Worm (Caenorhabditis elegans) whole organism, L4 larva: Measurements from ENCODE around the gene mbf-1.
A peak's percentile ranks its signal among the peaks of the same experiment; 100 is the strongest.

Source experiments
- F10B5.3 ChIP-seq: sonication (generic microtip); optimal IDR thresholded peaks from 2 replicates; lab custom pipeline; 2016; ENCODE audit warnings: mild to moderate bottlenecking, missing genetic modification characterization, missing compliant biosample characterization
- F26F4.8 ChIP-seq: fragments of 200-800 bp; sonication (Bioruptor generic); conservative IDR thresholded peaks from 2 replicates; pipeline ENCODE4 v1.3.6; 2022; ENCODE audit warnings: missing genetic modification characterization, missing compliant biosample characterization
- F37D6.2 ChIP-seq: sonication (generic microtip); optimal IDR thresholded peaks from 2 replicates; lab custom pipeline; 2016; ENCODE audit warnings: mild to moderate bottlenecking, missing genetic modification characterization, missing compliant biosample characterization
- F44E2.7 ChIP-seq: fragments of 200-800 bp; sonication (Bioruptor generic); IDR thresholded peaks from 2 replicates; pipeline ENCODE4 v2.1.2; 2022; ENCODE audit warnings: missing genetic modification characterization, missing compliant biosample characterization
- R02D3.7 ChIP-seq: fragments of 150-350 bp; sonication (generic microtip); optimal IDR thresholded peaks from 3 replicates; lab custom pipeline; 2014; ENCODE audit warnings: missing biosample characterization, missing genetic modification characterization
- Y48G9A.11 ChIP-seq: fragments of 200-800 bp; sonication (Bioruptor generic); IDR thresholded peaks from 2 replicates; pipeline ENCODE4 v1.3.6; 2022; ENCODE audit warnings: missing genetic modification reagents, missing genetic modification characterization, missing compliant biosample characterization
- Y75B8A.6 ChIP-seq: fragments of 200-800 bp; sonication (Bioruptor generic); IDR thresholded peaks from 2 replicates; pipeline ENCODE4 v1.3.6; 2022; ENCODE audit warnings: missing genetic modification reagents, missing genetic modification characterization, missing compliant biosample characterization
- ZK546.5 ChIP-seq, 2 experiments: sonication (generic microtip); optimal IDR thresholded peaks; 2 replicates each; lab custom pipeline; 2017; ENCODE audit warnings: missing biosample characterization in 2 of 2, missing genetic modification characterization in 2 of 2
- ama-1 ChIP-seq: fragments of 150-350 bp; optimal IDR thresholded peaks from 2 replicates; lab custom pipeline; 2014; ENCODE audit warnings: inconsistent platforms, mixed read lengths
- attf-4 ChIP-seq: sonication (generic microtip); optimal IDR thresholded peaks from 3 replicates; lab custom pipeline; 2017; ENCODE audit warnings: missing biosample characterization, missing genetic modification characterization
- ceh-44 ChIP-seq: fragments of 200-800 bp; sonication (Bioruptor generic); IDR thresholded peaks from 2 replicates; pipeline ENCODE4 v1.3.6; 2022; ENCODE audit warnings: missing genetic modification reagents, missing genetic modification characterization, missing compliant biosample characterization
- ceh-62 ChIP-seq: sonication (generic microtip); optimal IDR thresholded peaks from 2 replicates; lab custom pipeline; 2017; ENCODE audit warnings: missing biosample characterization, missing genetic modification characterization
- ceh-82 ChIP-seq: sonication (generic microtip); optimal IDR thresholded peaks from 2 replicates; lab custom pipeline; 2017; ENCODE audit warnings: missing biosample characterization, missing genetic modification characterization
- ces-1 ChIP-seq: fragments of 150-350 bp; sonication (generic microtip); optimal IDR thresholded peaks from 4 replicates; lab custom pipeline; 2014; ENCODE audit warnings: missing biosample characterization, missing genetic modification reagents, missing genetic modification characterization
- cey-2 ChIP-seq: sonication (generic microtip); optimal IDR thresholded peaks from 3 replicates; lab custom pipeline; 2017; ENCODE audit warnings: missing genetic modification characterization, mild to moderate bottlenecking, missing compliant biosample characterization, antibody characterized with exemption, borderline replicate concordance; ENCODE audit not compliant: insufficient read depth
- daf-19 ChIP-seq: fragments of 200-800 bp; sonication (Bioruptor generic); conservative IDR thresholded peaks from 2 replicates; pipeline ENCODE4 v1.3.6; 2022; ENCODE audit warnings: missing genetic modification characterization, missing compliant biosample characterization
- dmd-8 ChIP-seq: fragments of 200-800 bp; sonication (Bioruptor generic); IDR thresholded peaks from 2 replicates; pipeline ENCODE4 v1.3.6; 2022; ENCODE audit warnings: missing genetic modification characterization, missing compliant biosample characterization
- dpl-1 ChIP-seq: fragments of 150-350 bp; optimal IDR thresholded peaks from 2 replicates; lab custom pipeline; 2014; ENCODE audit warnings: missing biosample characterization, missing genetic modification reagents, missing genetic modification characterization
- duxl-1 ChIP-seq: sonication (generic microtip); optimal IDR thresholded peaks from 2 replicates; lab custom pipeline; 2016; ENCODE audit warnings: mild to moderate bottlenecking, missing genetic modification characterization, moderate library complexity, missing compliant biosample characterization; ENCODE audit not compliant: poor library complexity
- egl-43 ChIP-seq: fragments of 200-800 bp; sonication (Bioruptor generic); IDR thresholded peaks from 2 replicates; pipeline ENCODE4 v1.3.6; 2022; ENCODE audit warnings: missing genetic modification reagents, missing genetic modification characterization, missing compliant biosample characterization
- fkh-10 ChIP-seq: fragments of 150-350 bp; optimal IDR thresholded peaks from 2 replicates; lab custom pipeline; 2014; ENCODE audit warnings: missing biosample characterization, missing genetic modification reagents, missing genetic modification characterization
- hif-1 ChIP-seq, 2 experiments: sonication (generic microtip); optimal IDR thresholded peaks; 2 replicates each; lab custom pipeline; 2016 to 2017; ENCODE audit warnings: missing compliant biosample characterization in 2 of 2, missing genetic modification characterization in 2 of 2, missing genetic modification reagents in 2 of 2, missing genotype in 2 of 2, mild to moderate bottlenecking in 1 of 2
- hlh-11 ChIP-seq: fragments of 200-800 bp; sonication (Bioruptor generic); optimal IDR thresholded peaks from 2 replicates; lab custom pipeline; 2018; ENCODE audit warnings: mild to moderate bottlenecking, missing genetic modification characterization, missing compliant biosample characterization
- lim-7 ChIP-seq: fragments of 200-800 bp; sonication (Bioruptor generic); IDR thresholded peaks from 2 replicates; pipeline ENCODE4 v1.3.6; 2022; ENCODE audit warnings: missing genetic modification characterization, missing compliant biosample characterization
- lin-1 ChIP-seq: fragments of 200-800 bp; sonication (Bioruptor generic); IDR thresholded peaks from 2 replicates; pipeline ENCODE4 v1.3.6; 2022; ENCODE audit warnings: missing genetic modification reagents, missing genetic modification characterization, missing compliant biosample characterization
- lin-13 ChIP-seq: fragments of 150-350 bp; optimal IDR thresholded peaks from 2 replicates; lab custom pipeline; 2014; ENCODE audit warnings: missing biosample characterization, missing genetic modification reagents, missing genetic modification characterization
- lin-15B ChIP-seq: fragments of 150-350 bp; sonication (generic microtip); optimal IDR thresholded peaks from 3 replicates; lab custom pipeline; 2014; ENCODE audit warnings: missing biosample characterization, missing genetic modification characterization
- lin-29 ChIP-seq: fragments of 200-800 bp; sonication (Bioruptor generic); IDR thresholded peaks from 2 replicates; pipeline ENCODE4 v1.3.6; 2022; ENCODE audit warnings: missing genetic modification reagents, missing genetic modification characterization, missing compliant biosample characterization
- lin-39 ChIP-seq: fragments of 150-350 bp; optimal IDR thresholded peaks from 2 replicates; lab custom pipeline; 2014; ENCODE audit warnings: missing biosample characterization, missing genetic modification reagents, missing genetic modification characterization
- lsy-2 ChIP-seq, 2 experiments: fragments of 150-350 bp in 1 of 2; sonication (generic microtip) in 1 of 2; optimal IDR thresholded peaks; 2 replicates each; lab custom pipeline; 2014 to 2017; ENCODE audit warnings: missing biosample characterization in 2 of 2, missing genetic modification characterization in 2 of 2
- madf-5 ChIP-seq, 2 experiments: fragments of 200-800 bp; sonication (Bioruptor generic); IDR thresholded peaks; 2 replicates each; pipeline ENCODE4 v1.3.6; 2022; ENCODE audit warnings: missing compliant biosample characterization in 2 of 2, missing genetic modification characterization in 2 of 2
- madf-9 ChIP-seq: fragments of 200-800 bp; sonication (Bioruptor generic); conservative IDR thresholded peaks from 2 replicates; pipeline ENCODE4 v1.3.6; 2022; ENCODE audit warnings: missing genetic modification reagents, missing genetic modification characterization, missing compliant biosample characterization
- mdl-1 ChIP-seq, 2 experiments: fragments of 150-350 bp in 1 of 2; sonication (generic microtip) in 1 of 2; optimal IDR thresholded peaks; 2 replicates each; lab custom pipeline; 2014 to 2017; ENCODE audit warnings: missing biosample characterization in 2 of 2, missing genetic modification characterization in 2 of 2
- mdt-29 ChIP-seq: fragments of 200-800 bp; sonication (Bioruptor generic); IDR thresholded peaks from 2 replicates; pipeline ENCODE4 v1.3.6; 2022; ENCODE audit warnings: missing genetic modification reagents, missing genetic modification characterization, missing compliant biosample characterization
- nhr-10 ChIP-seq: fragments of 150-350 bp; optimal IDR thresholded peaks from 2 replicates; lab custom pipeline; 2014; ENCODE audit warnings: missing biosample characterization, missing genetic modification characterization
- nhr-102 ChIP-seq: sonication (generic microtip); optimal IDR thresholded peaks from 2 replicates; lab custom pipeline; 2016; ENCODE audit warnings: mild to moderate bottlenecking, missing genetic modification characterization, moderate library complexity, missing compliant biosample characterization
- nhr-11 ChIP-seq: fragments of 150-350 bp; optimal IDR thresholded peaks from 2 replicates; lab custom pipeline; 2014; ENCODE audit warnings: missing biosample characterization, missing genetic modification characterization
- nhr-237 ChIP-seq: sonication (generic microtip); optimal IDR thresholded peaks from 2 replicates; lab custom pipeline; 2017; ENCODE audit warnings: missing biosample characterization, missing genetic modification characterization
- nhr-28 ChIP-seq: fragments of 150-350 bp; optimal IDR thresholded peaks from 2 replicates; lab custom pipeline; 2014; ENCODE audit warnings: missing biosample characterization, missing genetic modification characterization
- nhr-48 ChIP-seq: sonication (generic microtip); optimal IDR thresholded peaks from 2 replicates; lab custom pipeline; 2016; ENCODE audit warnings: mild to moderate bottlenecking, missing genetic modification characterization, missing compliant biosample characterization
- nhr-6 ChIP-seq: fragments of 150-350 bp; optimal IDR thresholded peaks from 2 replicates; lab custom pipeline; 2014; ENCODE audit warnings: missing biosample characterization, missing genetic modification characterization
- pha-4 ChIP-seq, 2 experiments: fragments of 150-350 bp in 1 of 2; fragments of 200-800 bp in 1 of 2; sonication (Bioruptor generic) in 1 of 2; IDR thresholded peaks in 1 of 2; optimal IDR thresholded peaks in 1 of 2; 2 replicates each; pipeline versions ENCODE4 v1.3.6 to Lab custom; 2014 to 2022; ENCODE audit warnings: missing genetic modification characterization in 2 of 2, missing genetic modification reagents in 2 of 2, missing biosample characterization in 1 of 2, missing compliant biosample characterization in 1 of 2
- set-16 ChIP-seq: fragments of 200-800 bp; sonication (Bioruptor generic); IDR thresholded peaks from 2 replicates; pipeline ENCODE4 v1.3.6; 2022; ENCODE audit warnings: missing genetic modification reagents, missing genetic modification characterization, missing compliant biosample characterization
- snpc-4 ChIP-seq: fragments of 150-350 bp; optimal IDR thresholded peaks from 2 replicates; lab custom pipeline; 2014; ENCODE audit warnings: missing biosample characterization, missing genetic modification characterization
- tag-97 ChIP-seq: fragments of 200-800 bp; sonication (Bioruptor generic); IDR thresholded peaks from 2 replicates; pipeline ENCODE4 v1.3.6; 2022; ENCODE audit warnings: missing genetic modification characterization, missing compliant biosample characterization
- tra-1 ChIP-seq: fragments of 200-800 bp; sonication (Bioruptor generic); IDR thresholded peaks from 2 replicates; pipeline ENCODE4 v1.3.6; 2022; ENCODE audit warnings: missing genetic modification reagents, missing genetic modification characterization, missing compliant biosample characterization
- unc-130 ChIP-seq: sonication (generic microtip); optimal IDR thresholded peaks from 2 replicates; lab custom pipeline; 2016; ENCODE audit warnings: missing genetic modification reagents, missing genetic modification characterization, missing compliant biosample characterization
- unc-62 ChIP-seq, 3 experiments: fragments of 150-350 bp in 1 of 3; sonication (generic microtip); optimal IDR thresholded peaks in 2 of 3; peaks in 1 of 3; 1 replicate in 1 of 3; 2 replicates in 2 of 3; lab custom pipeline; 2014 to 2017; ENCODE audit warnings: missing biosample characterization in 3 of 3, missing genetic modification characterization in 3 of 3, missing genetic modification reagents in 3 of 3, missing genotype in 1 of 3
- zfp-2 ChIP-seq: sonication (generic microtip); optimal IDR thresholded peaks from 2 replicates; lab custom pipeline; 2016; ENCODE audit warnings: mild to moderate bottlenecking, missing genetic modification characterization, missing compliant biosample characterization
- zip-11 ChIP-seq: fragments of 200-800 bp; sonication (Bioruptor generic); IDR thresholded peaks from 2 replicates; pipeline ENCODE4 v1.3.6; 2022; ENCODE audit warnings: missing genetic modification characterization, missing compliant biosample characterization
- ztf-7 ChIP-seq: fragments of 150-350 bp; optimal IDR thresholded peaks from 2 replicates; lab custom pipeline; 2014; ENCODE audit warnings: missing biosample characterization, missing genetic modification characterization

Gene mbf-1

DNA sequence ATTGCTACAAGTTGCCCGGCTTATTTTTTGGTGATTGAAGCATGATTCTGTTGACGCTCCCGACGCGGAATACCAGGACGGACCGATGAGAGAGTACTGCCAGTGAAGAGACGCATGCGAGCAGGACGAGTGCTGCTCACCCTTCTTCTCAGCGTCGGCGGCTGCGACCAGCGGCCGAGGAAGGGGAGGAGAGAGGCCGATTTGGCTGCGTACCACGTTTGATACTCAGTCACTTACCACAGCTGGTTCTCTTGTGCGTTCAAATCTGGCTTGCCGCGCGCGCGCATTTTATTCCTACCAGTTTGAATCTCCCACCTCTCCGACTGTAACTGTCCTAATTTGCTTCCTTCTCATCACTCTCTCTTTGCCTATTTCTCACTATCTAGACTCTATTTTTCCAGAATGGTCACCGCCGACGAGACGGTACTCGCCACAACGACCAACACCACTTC, 44.1 kb upstream of the mbf-1 start, which contains the start of gene mep-1 (continued):
- TF ChIP-seq lin-29 (no peak), nhr-48 (tag; lab: Kevin White, UChicago) (no peak), lim-7 (peak; percentile 59; the same call in 1 of the 2 replicates), ceh-44 (no peak), lsy-2 (tag; optimal IDR thresholded peaks at IDR 0.05; lab: Kevin White, UChicago) (peak; percentile 3 to 76), zip-11 (no peak), zfp-2 (tag; lab: Kevin White, UChicago) (no peak), nhr-102 (tag; lab: Kevin White, UChicago) (no peak), lin-13 (GFP tag; lab: Kevin White, UChicago) (peak; percentile 51), lin-39 (no peak), F26F4.8 (GFP tag; lab: Robert Waterston, UW) (no peak), ZK546.5 (tag; optimal IDR thresholded peaks at IDR 0.05; lab: Kevin White, UChicago) (no peak), egl-43 (GFP tag; lab: Robert Waterston, UW) (peak; percentile 67), duxl-1 (tag; lab: Kevin White, UChicago) (peak; percentile 33), nhr-10 (tag; lab: Kevin White, UChicago) (no peak), daf-19 (GFP tag; lab: Robert Waterston, UW) (no peak), mdt-29 (no peak), nhr-11 (tag; lab: Kevin White, UChicago) (peak; percentile 73), lin-1 (no peak), cey-2 (tag; lab: Kevin White, UChicago) (no peak), madf-9 (GFP tag; lab: Robert Waterston, UW) (peak; percentile 49; the same call in 1 of the 2 replicates), ama-1 (lab: Kevin White, UChicago) (peak; percentile 71), hlh-11 (tag; lab: Kevin White, UChicago) (peak; percentile 86), snpc-4 (no peak), hif-1 (tag; optimal IDR thresholded peaks at IDR 0.05; lab: Kevin White, UChicago) (peak in 1 of 2 experiments; percentile 14), pha-4 (GFP tag; IDR thresholded peaks at IDR 0.05; lab: Robert Waterston, UW) (peak; percentile 58), pha-4 (tag; optimal IDR thresholded peaks at IDR 0.05; lab: Kevin White, UChicago) (no peak), F44E2.7 (no peak), unc-62 (GFP tag; optimal IDR thresholded peaks at IDR 0.05 in 1 of 2; lab: Kevin White, UChicago) (no peak), unc-62 (tag; optimal IDR thresholded peaks at IDR 0.05; lab: Kevin White, UChicago) (no peak), nhr-6 (tag; lab: Kevin White, UChicago) (peak; percentile 83), ztf-7 (tag; lab: Kevin White, UChicago) (no peak), unc-130 (GFP tag; lab: Kevin White, UChicago) (no peak), dmd-8 (GFP tag; lab: Robert Waterston, UW) (no peak), nhr-28 (no peak), dpl-1 (GFP tag; lab: Kevin White, UChicago) (peak; percentile 65), Y48G9A.11 (GFP tag; lab: Robert Waterston, UW) (no peak), Y75B8A.6 (no peak), R02D3.7 (tag; lab: Kevin White, UChicago) (peak; percentile 5), nhr-237 (tag; lab: Kevin White, UChicago) (no peak), set-16 (GFP tag; lab: Robert Waterston, UW) (peak; percentile 98), ceh-62 (no peak), F37D6.2 (tag; lab: Kevin White, UChicago) (peak; percentile 74), mdl-1 (tag; optimal IDR thresholded peaks at IDR 0.05; lab: Kevin White, UChicago) (peak in 1 of 2 experiments; percentile 73), fkh-10 (peak; percentile 4), ces-1 (GFP tag; lab: Kevin White, UChicago) (no peak), F10B5.3 (tag; lab: Kevin White, UChicago) (peak; percentile 15), lin-15B (tag; lab: Kevin White, UChicago) (no peak), tag-97 (GFP tag; lab: Robert Waterston, UW) (no peak), madf-5 (GFP tag; IDR thresholded peaks at IDR 0.05; lab: Robert Waterston, UW) (no peak), attf-4 (tag; lab: Kevin White, UChicago) (no peak), tra-1 (GFP tag; lab: Robert Waterston, UW) (no peak), ceh-82 (no peak)
